Worm (Caenorhabditis elegans): ENCODE data around the gene glb-34.

ce11 chrIV:14571626-14572025, 881 bp downstream of the glb-34 start:
- no peak for TF ChIP-seq aly-2 (tag; optimal IDR thresholded peaks at IDR 0.05)
- no peak for TF ChIP-seq nhr-6 (tag; optimal IDR thresholded peaks at IDR 0.05)
- no peak for TF ChIP-seq ceh-62 (tag; optimal IDR thresholded peaks at IDR 0.05)
- TF ChIP-seq ZK546.5 (tag; optimal IDR thresholded peaks at IDR 0.05), result no peak
- no peak for TF ChIP-seq snpc-4 (tag; optimal IDR thresholded peaks at IDR 0.05)
- no peak for TF ChIP-seq ceh-44 (GFP tag; IDR thresholded peaks at IDR 0.05)
- no peak for TF ChIP-seq skn-1 (tag; optimal IDR thresholded peaks at IDR 0.05)
- no peak for TF ChIP-seq nhr-25 (tag; optimal IDR thresholded peaks at IDR 0.05; ENCODE audit: borderline replicate concordance, insufficient read depth)
- TF ChIP-seq lin-29 (GFP tag; IDR thresholded peaks at IDR 0.05), result no peak
